Worm (Caenorhabditis elegans) whole organism, late embryonic: Measurements from ENCODE around the gene fbxb-105.

Experiments
- ama-1 ChIP-seq: fragments of 150-350 bp; optimal IDR thresholded peaks from 2 replicates; lab custom pipeline; 2014
- ceh-6 ChIP-seq: fragments of 200-800 bp; sonication (Bioruptor generic); optimal IDR thresholded peaks from 2 replicates; lab custom pipeline; 2018; ENCODE audit warnings: mild to moderate bottlenecking, missing genetic modification characterization, missing compliant biosample characterization
- hlh-30 ChIP-seq: sonication (generic microtip); optimal IDR thresholded peaks from 2 replicates; lab custom pipeline; 2017; ENCODE audit warnings: antibody characterized with exemption, missing genetic modification characterization, missing compliant biosample characterization; ENCODE audit not compliant: insufficient read depth
- lin-11 ChIP-seq: fragments of 200-800 bp; sonication (Bioruptor generic); optimal IDR thresholded peaks from 2 replicates; lab custom pipeline; 2018; ENCODE audit warnings: mild to moderate bottlenecking, missing genetic modification characterization, missing compliant biosample characterization
- npax-4 ChIP-seq: sonication (generic microtip); optimal IDR thresholded peaks from 2 replicates; lab custom pipeline; 2016; ENCODE audit warnings: missing genetic modification characterization, missing compliant biosample characterization
- pha-2 ChIP-seq: sonication (generic microtip); optimal IDR thresholded peaks from 2 replicates; lab custom pipeline; 2017; ENCODE audit warnings: mild to moderate bottlenecking, missing genetic modification characterization, missing compliant biosample characterization
- pha-4 ChIP-seq: fragments of 150-350 bp; optimal IDR thresholded peaks from 2 replicates; lab custom pipeline; 2018; ENCODE audit warnings: missing biosample characterization, missing genetic modification reagents, missing genetic modification characterization
- sox-4 ChIP-seq: sonication (generic microtip); optimal IDR thresholded peaks from 2 replicates; lab custom pipeline; 2017; ENCODE audit warnings: mild to moderate bottlenecking, missing genetic modification characterization, inconsistent platforms, missing compliant biosample characterization
- unc-86 ChIP-seq: sonication (generic microtip); optimal IDR thresholded peaks from 2 replicates; lab custom pipeline; 2016; ENCODE audit warnings: missing genetic modification characterization, missing compliant biosample characterization

DNA sequence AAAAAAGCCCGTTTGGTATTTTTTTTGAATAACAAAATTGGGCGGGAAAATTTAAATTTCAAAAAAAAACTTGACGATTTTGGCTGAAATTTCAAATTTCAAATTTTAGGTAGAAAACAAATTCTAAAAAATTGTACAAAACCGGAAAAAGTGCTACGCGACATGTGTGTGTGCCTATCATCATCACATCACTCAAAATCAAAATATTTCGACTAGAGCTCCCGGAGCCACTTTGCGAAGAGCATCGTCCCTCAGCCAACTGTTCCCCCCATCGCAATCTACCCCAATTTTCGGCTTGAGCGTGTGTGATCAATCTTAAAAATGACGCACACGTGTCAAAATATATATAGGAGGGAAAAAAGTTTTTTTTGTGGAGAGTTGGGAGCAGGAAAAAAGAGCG, 43.9 kb downstream of the fbxb-105 start:
- no peak for TF ChIP-seq pha-4 (tag; lab: Kevin White, UChicago)
- TF ChIP-seq ceh-6 (GFP tag; lab: Kevin White, UChicago) = no peak
- no peak for TF ChIP-seq unc-86 (tag; lab: Kevin White, UChicago)
- TF ChIP-seq sox-4 = no peak
- TF ChIP-seq hlh-30 (tag; lab: Kevin White, UChicago) = no peak
- no peak for TF ChIP-seq npax-4 (tag; lab: Kevin White, UChicago)
- TF ChIP-seq ama-1 (lab: Kevin White, UChicago) = no peak
- TF ChIP-seq pha-2 (tag; lab: Kevin White, UChicago) = no peak
- no peak for TF ChIP-seq lin-11
